Fruit fly (Drosophila melanogaster): ENCODE results near the gene Pli.
A peak's percentile ranks its signal among the peaks of the same experiment; 100 is the strongest.

The Pli gene

DNA sequence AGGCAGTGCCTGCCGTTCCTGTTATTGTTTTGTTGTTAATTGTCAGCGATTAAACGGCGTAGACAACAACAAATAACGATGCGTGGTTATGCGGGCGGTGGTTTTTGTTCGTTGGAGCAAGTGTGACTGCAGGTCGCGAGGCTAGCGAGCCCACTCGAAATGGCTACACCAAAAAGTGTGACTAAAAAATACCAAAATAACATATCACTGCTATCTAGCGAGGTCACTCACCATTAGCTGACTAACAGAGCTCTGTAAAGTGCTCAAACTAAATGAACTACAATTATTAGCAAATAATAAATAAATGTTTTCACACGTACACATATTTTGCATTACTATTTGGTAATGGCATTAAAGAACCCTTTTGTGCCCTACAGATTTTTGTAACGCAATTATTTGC is at the start of gene Pli (continued):
- TF ChIP-seq shn (GFP tag; optimal IDR thresholded peaks at IDR 0.05), result no peak
- TF ChIP-seq Doc2 (GFP tag; IDR thresholded peaks at IDR 0.05), result no peak
- no peak for TF ChIP-seq Dip3 (GFP tag; optimal IDR thresholded peaks at IDR 0.05)
- TF ChIP-seq gt (GFP tag; IDR thresholded peaks at IDR 0.05), result no peak
- peak; percentile 66 for TF ChIP-seq CG13894 (tag; optimal IDR thresholded peaks at IDR 0.05)
- peak; percentile 49 for TF ChIP-seq D19A (tag; optimal IDR thresholded peaks at IDR 0.05)
- TF ChIP-seq jing (GFP tag; optimal IDR thresholded peaks at IDR 0.05), result no peak
- TF ChIP-seq sens (GFP tag), result peak; percentile 84
- peak; percentile 81 for TF ChIP-seq Lhr (GFP tag; optimal IDR thresholded peaks at IDR 0.05)
- TF ChIP-seq lilli (GFP tag; optimal IDR thresholded peaks at IDR 0.05), result no peak
- TF ChIP-seq HmgZ (tag; optimal IDR thresholded peaks at IDR 0.05), result peak; percentile 16
- no peak for TF ChIP-seq rib (GFP tag; IDR thresholded peaks at IDR 0.05)
- TF ChIP-seq CG43689 (GFP tag; IDR thresholded peaks at IDR 0.05), result no peak
- TF ChIP-seq Nf-YA (GFP tag; IDR thresholded peaks at IDR 0.05), result no peak
- TF ChIP-seq CG10979 (tag; optimal IDR thresholded peaks at IDR 0.05), result no peak
- TF ChIP-seq CG7839 (tag; optimal IDR thresholded peaks at IDR 0.05), result peak; percentile 4
- no peak for TF ChIP-seq CG18599 (GFP tag; optimal IDR thresholded peaks at IDR 0.05)
- TF ChIP-seq Dad (GFP tag; optimal IDR thresholded peaks at IDR 0.05), result peak; percentile 12
- no peak for TF ChIP-seq CG7928 (GFP tag; optimal IDR thresholded peaks at IDR 0.05)
- TF ChIP-seq CG9215 (GFP tag; IDR thresholded peaks at IDR 0.05), result no peak
- TF ChIP-seq CG8281 (tag; optimal IDR thresholded peaks at IDR 0.05), result no peak
- TF ChIP-seq so (GFP tag; IDR thresholded peaks at IDR 0.05), result no peak
- TF ChIP-seq Lpt (GFP tag; optimal IDR thresholded peaks at IDR 0.05), result no peak
- no peak for TF ChIP-seq CG1647 (GFP tag; optimal IDR thresholded peaks at IDR 0.05)
- TF ChIP-seq grau (tag; optimal IDR thresholded peaks at IDR 0.05), result peak; percentile 39
- no peak for TF ChIP-seq Hsf (GFP tag; optimal IDR thresholded peaks at IDR 0.05)
- no peak for TF ChIP-seq CG10209 (GFP tag; optimal IDR thresholded peaks at IDR 0.05)
- no peak for TF ChIP-seq CG10321 (GFP tag; IDR thresholded peaks at IDR 0.05)
- TF ChIP-seq Antp (GFP tag; optimal IDR thresholded peaks at IDR 0.05), result no peak
- no peak for TF ChIP-seq CG18619 (GFP tag; optimal IDR thresholded peaks at IDR 0.05)
- no peak for TF ChIP-seq CG8944 (GFP tag; optimal IDR thresholded peaks at IDR 0.05)
- TF ChIP-seq gcm (GFP tag; optimal IDR thresholded peaks at IDR 0.05), result peak; percentile 72
- TF ChIP-seq CG6813 (GFP tag; optimal IDR thresholded peaks at IDR 0.05), result no peak
- no peak for TF ChIP-seq stc (GFP tag; IDR thresholded peaks at IDR 0.05)
- TF ChIP-seq MBD-R2 (GFP tag; IDR thresholded peaks at IDR 0.05), result no peak
- no peak for TF ChIP-seq CG8765 (GFP tag; IDR thresholded peaks at IDR 0.05)
- TF ChIP-seq CG1529 (GFP tag; optimal IDR thresholded peaks at IDR 0.05), result no peak
- TF ChIP-seq CG11398 (GFP tag; optimal IDR thresholded peaks at IDR 0.05), result no peak
- no peak for TF ChIP-seq vvl (GFP tag; IDR thresholded peaks at IDR 0.05)
- no peak for TF ChIP-seq CG30403 (GFP tag; optimal IDR thresholded peaks at IDR 0.05)
- TF ChIP-seq CoRest (tag; optimal IDR thresholded peaks at IDR 0.05), result peak; percentile 16
- TF ChIP-seq sisA (GFP tag; IDR thresholded peaks at IDR 0.05), result no peak
- no peak for TF ChIP-seq CG2116 (GFP tag; optimal IDR thresholded peaks at IDR 0.05)
- peak; percentile 28 for TF ChIP-seq MESR4 (GFP tag; optimal IDR thresholded peaks at IDR 0.05)
- peak; percentile 47 for TF ChIP-seq BEAF-32 (GFP tag; optimal IDR thresholded peaks at IDR 0.05)
- peak; percentile 80 for TF ChIP-seq CG1603 (tag; optimal IDR thresholded peaks at IDR 0.05)
- no peak for TF ChIP-seq CG11247 (GFP tag; IDR thresholded peaks at IDR 0.05)
- no peak for TF ChIP-seq CG3838 (GFP tag; optimal IDR thresholded peaks at IDR 0.05)
- no peak for TF ChIP-seq CG6254 (GFP tag; optimal IDR thresholded peaks at IDR 0.05)
- TF ChIP-seq HLH54F (GFP tag; optimal IDR thresholded peaks at IDR 0.05), result no peak
- TF ChIP-seq fd3F (GFP tag; optimal IDR thresholded peaks at IDR 0.05), result no peak
- no peak for TF ChIP-seq CG10565 (GFP tag; optimal IDR thresholded peaks at IDR 0.05)
- TF ChIP-seq CG9817 (tag; optimal IDR thresholded peaks at IDR 0.05), result no peak

All from whole organism, embryonic.